Worm (Caenorhabditis elegans): ENCODE measurements around the gene fipr-7.

ce11 chrV:10246443-10246885 lies 16.8 kb downstream of the fipr-7 start:
- TF ChIP-seq sox-4 (tag; optimal IDR thresholded peaks at IDR 0.05) (no peak), ama-1 (optimal IDR thresholded peaks at IDR 0.05) (no peak), unc-3 (GFP tag; conservative IDR thresholded peaks at IDR 0.05) (no peak), unc-3 (tag; optimal IDR thresholded peaks at IDR 0.05) (no peak), npax-4 (tag; optimal IDR thresholded peaks at IDR 0.05) (no peak), nfya-1 (tag; optimal IDR thresholded peaks at IDR 0.05) (no peak), che-1 (tag; optimal IDR thresholded peaks at IDR 0.05) (no peak), lim-6 (tag; optimal IDR thresholded peaks at IDR 0.05) (no peak)

All from whole organism, late embryonic.